Fruit fly (Drosophila melanogaster) whole organism, embryonic: ENCODE results near the gene CG14545.

Experiments
- Atf-2 ChIP-seq: fragments of 200-800 bp; sonication (Bioruptor generic); optimal IDR thresholded peaks from 2 replicates; lab custom pipeline; 2016; ENCODE audit warnings: missing biosample characterization, missing genetic modification characterization
- CG1792 ChIP-seq: fragments of 200-800 bp; sonication (Bioruptor generic); optimal IDR thresholded peaks from 2 replicates; lab custom pipeline; 2016; ENCODE audit warnings: missing biosample characterization, missing genetic modification characterization
- CG31388 ChIP-seq: fragments of 200-800 bp; sonication (Bioruptor generic); optimal IDR thresholded peaks from 2 replicates; lab custom pipeline; 2016; ENCODE audit warnings: missing biosample characterization, missing genetic modification characterization

DNA sequence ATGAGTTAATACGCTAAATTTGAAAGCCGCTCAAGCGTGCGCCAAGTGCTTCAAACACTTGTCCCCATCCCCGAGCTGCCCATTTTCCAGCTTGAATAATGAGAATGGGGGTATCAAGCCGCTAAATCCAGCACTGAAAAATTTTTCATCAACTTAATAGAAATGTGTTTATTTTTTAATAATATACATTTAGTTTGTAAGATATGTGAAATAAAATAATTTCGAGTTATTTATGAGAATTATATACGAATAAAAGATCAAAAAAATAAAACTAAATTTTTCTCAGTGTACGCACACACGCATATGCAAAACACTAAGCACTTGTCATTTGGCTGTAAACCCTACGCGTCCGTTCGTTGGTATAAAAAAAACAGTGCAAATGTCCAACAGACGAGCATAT lies 3.7 kb upstream of the CG14545 start:
- no peak for TF ChIP-seq CG1792 (GFP tag; lab: Kevin White, UChicago)
- no peak for TF ChIP-seq CG31388 (GFP tag; lab: Kevin White, UChicago)
- no peak for TF ChIP-seq Atf-2 (GFP tag; lab: Kevin White, UChicago)
